Fruit fly (Drosophila melanogaster): ENCODE data around the gene CG9512.

Gene CG9512

DNA sequence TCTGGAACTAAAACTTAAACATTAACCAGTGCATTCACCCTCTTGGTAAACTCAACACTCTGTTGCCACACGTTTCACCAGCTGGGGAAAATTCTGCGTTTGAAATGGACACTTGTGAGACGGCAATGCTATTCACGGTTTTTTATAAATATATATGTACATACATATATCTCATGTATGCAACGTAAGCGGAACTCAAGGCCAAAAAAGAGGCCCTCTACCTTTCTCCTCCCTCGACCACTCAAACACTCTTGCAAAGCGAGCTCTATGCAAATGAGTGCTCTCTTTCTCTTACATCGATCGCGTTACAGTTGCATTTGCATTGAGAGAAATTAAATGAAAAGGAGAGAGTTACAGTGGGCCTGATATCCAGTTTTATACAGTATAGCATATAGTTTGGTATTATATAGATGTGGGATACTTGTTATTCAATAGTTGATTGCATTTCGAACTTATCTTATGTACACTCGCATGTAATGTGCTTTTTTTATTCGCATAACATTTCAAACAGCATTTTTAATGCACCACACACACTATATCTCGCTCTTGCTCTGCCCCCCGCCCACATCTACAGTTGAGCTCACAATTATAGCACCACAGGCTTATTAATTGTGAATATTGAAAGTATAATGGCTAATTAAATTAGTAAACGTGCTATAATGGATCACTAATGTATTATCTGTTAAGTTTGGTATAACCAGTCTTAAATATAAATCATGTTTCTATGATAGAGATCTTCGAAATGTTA lies 46.9 kb upstream of the CG9512 start (continued):
- no peak for TF ChIP-seq Gsc (GFP tag; IDR thresholded peaks at IDR 0.05)
- no peak for TF ChIP-seq Abd-B (GFP tag; optimal IDR thresholded peaks at IDR 0.05)
- peak; percentile 30 for TF ChIP-seq D19A (tag; optimal IDR thresholded peaks at IDR 0.05)
- no peak for TF ChIP-seq CG3847 (GFP tag; IDR thresholded peaks at IDR 0.05)
- peak; percentile 30 for TF ChIP-seq bcd (GFP tag; optimal IDR thresholded peaks at IDR 0.05)
- TF ChIP-seq bbx (GFP tag; IDR thresholded peaks at IDR 0.05; ENCODE audit: partially characterized antibody) = no peak
- TF ChIP-seq Awh (GFP tag; IDR thresholded peaks at IDR 0.05) = peak; percentile 73
- TF ChIP-seq Sin3A (optimal IDR thresholded peaks at IDR 0.05) = no peak
- TF ChIP-seq CG9932 (GFP tag; IDR thresholded peaks at IDR 0.05) = no peak
- no peak for TF ChIP-seq abd-A (tag; optimal IDR thresholded peaks at IDR 0.05)
- TF ChIP-seq CG15269 (tag; optimal IDR thresholded peaks at IDR 0.05) = peak; percentile 14
- TF ChIP-seq lmd (GFP tag; IDR thresholded peaks at IDR 0.05) = peak; percentile 57
- peak; percentile 35 for TF ChIP-seq Xbp1 (GFP tag; optimal IDR thresholded peaks at IDR 0.05)
- TF ChIP-seq CG31441 (GFP tag; IDR thresholded peaks at IDR 0.05) = peak; percentile 64
- TF ChIP-seq C15 (GFP tag; IDR thresholded peaks at IDR 0.05) = no peak
- peak; percentile 58 for TF ChIP-seq CG12391 (tag; optimal IDR thresholded peaks at IDR 0.05)
- no peak for TF ChIP-seq zfh2 (GFP tag; optimal IDR thresholded peaks at IDR 0.05)
- TF ChIP-seq CG18599 (GFP tag; optimal IDR thresholded peaks at IDR 0.05) = no peak
- TF ChIP-seq ham (GFP tag; IDR thresholded peaks at IDR 0.05) = no peak
- peak; percentile 58 for TF ChIP-seq Blimp-1 (GFP tag; optimal IDR thresholded peaks at IDR 0.05)
- TF ChIP-seq Myb (GFP tag; optimal IDR thresholded peaks at IDR 0.05) = no peak
- no peak for TF ChIP-seq Kr (GFP tag; optimal IDR thresholded peaks at IDR 0.05)
- TF ChIP-seq CG9727 (GFP tag; optimal IDR thresholded peaks at IDR 0.05) = peak; percentile 52
- no peak for TF ChIP-seq Usf (GFP tag; optimal IDR thresholded peaks at IDR 0.05)
- no peak for TF ChIP-seq Max (GFP tag; optimal IDR thresholded peaks at IDR 0.05)
- TF ChIP-seq CG2202 (tag; optimal IDR thresholded peaks at IDR 0.05) = no peak
- TF ChIP-seq CG2712 (tag; optimal IDR thresholded peaks at IDR 0.05) = peak; percentile 64
- peak; percentile 0 for TF ChIP-seq CG11723 (GFP tag; optimal IDR thresholded peaks at IDR 0.05)
- TF ChIP-seq CG13123 (GFP tag; optimal IDR thresholded peaks at IDR 0.05) = peak; percentile 8
- TF ChIP-seq Meics (GFP tag; optimal IDR thresholded peaks at IDR 0.05) = peak; percentile 18
- TF ChIP-seq CG8359 (GFP tag; optimal IDR thresholded peaks at IDR 0.05; ENCODE audit: borderline replicate concordance) = peak; percentile 30
- no peak for TF ChIP-seq CG12744 (GFP tag; optimal IDR thresholded peaks at IDR 0.05)
- peak; percentile 5 for TF ChIP-seq CG3281 (GFP tag; optimal IDR thresholded peaks at IDR 0.05)
- TF ChIP-seq Nf-YB (GFP tag; optimal IDR thresholded peaks at IDR 0.05) = peak; percentile 29
- TF ChIP-seq CG6854 (GFP tag; optimal IDR thresholded peaks at IDR 0.05) = no peak
- no peak for TF ChIP-seq pan (optimal IDR thresholded peaks at IDR 0.05)
- TF ChIP-seq pan (GFP tag; optimal IDR thresholded peaks at IDR 0.05 in 1 of 2, IDR thresholded peaks at IDR 0.05 in 1 of 2) = peak in 1 of 2 experiments; percentile 35
- peak; percentile 65 for TF ChIP-seq CG9437 (GFP tag; optimal IDR thresholded peaks at IDR 0.05)
- TF ChIP-seq CG9817 (tag; optimal IDR thresholded peaks at IDR 0.05) = peak; percentile 6
- peak; percentile 65 for TF ChIP-seq phol (tag; optimal IDR thresholded peaks at IDR 0.05)
- TF ChIP-seq Aef1 (GFP tag; IDR thresholded peaks at IDR 0.05) = peak; percentile 11; the same call in 1 of the 3 replicates
- no peak for TF ChIP-seq crc (GFP tag; optimal IDR thresholded peaks at IDR 0.05)
- peak; percentile 32 for TF ChIP-seq lbe (GFP tag; optimal IDR thresholded peaks at IDR 0.05)
- peak; percentile 12 for TF ChIP-seq Dp (GFP tag; optimal IDR thresholded peaks at IDR 0.05)
- TF ChIP-seq Rx (GFP tag; IDR thresholded peaks at IDR 0.05) = peak; percentile 25; the same call in 1 of the 2 replicates
- peak; percentile 49 for TF ChIP-seq Asciz (GFP tag; optimal IDR thresholded peaks at IDR 0.05)
- TF ChIP-seq btn (GFP tag; optimal IDR thresholded peaks at IDR 0.05) = peak; percentile 16
- TF ChIP-seq Dek (tag; optimal IDR thresholded peaks at IDR 0.05) = peak; percentile 1
- peak; percentile 34 for TF ChIP-seq H2.0 (GFP tag; IDR thresholded peaks at IDR 0.05)
- peak; percentile 23; the same call in 1 of the 3 replicates for TF ChIP-seq CG3726 (GFP tag; IDR thresholded peaks at IDR 0.05)
